Worm (Caenorhabditis elegans) whole organism, young adult: Measurements from ENCODE around the gene M60.4.

Experiments
- F37B4.10 ChIP-seq: fragments of 200-800 bp; sonication (Bioruptor generic); IDR thresholded peaks from 2 replicates; pipeline ENCODE4 v1.3.6; 2022; ENCODE audit warnings: missing genetic modification characterization, missing compliant biosample characterization
- F39B2.1 ChIP-seq: fragments of 200-800 bp; sonication (Bioruptor generic); IDR thresholded peaks from 2 replicates; pipeline ENCODE4 v1.3.6; 2022; ENCODE audit warnings: missing genetic modification reagents, missing genetic modification characterization, missing compliant biosample characterization
- F52B5.7 ChIP-seq: sonication (generic microtip); optimal IDR thresholded peaks from 2 replicates; lab custom pipeline; 2016; ENCODE audit warnings: mild to moderate bottlenecking, missing genetic modification characterization, missing compliant biosample characterization
- F55B11.4 ChIP-seq: sonication (generic microtip); optimal IDR thresholded peaks from 2 replicates; lab custom pipeline; 2016; ENCODE audit warnings: missing compliant biosample characterization, missing genetic modification characterization, borderline replicate concordance; ENCODE audit not compliant: insufficient read depth
- ama-1 ChIP-seq, 3 experiments: fragments of 150-350 bp in 1 of 3; sonication (generic microtip) in 2 of 3; optimal IDR thresholded peaks; 2 replicates each; lab custom pipeline; 2014 to 2018; ENCODE audit warnings: missing biosample characterization in 2 of 3, missing genetic modification characterization in 2 of 3, missing genetic modification reagents in 2 of 3
- ceh-100 ChIP-seq: fragments of 200-800 bp; sonication (Bioruptor generic); IDR thresholded peaks from 2 replicates; pipeline ENCODE4 v1.3.6; 2022; ENCODE audit warnings: missing genetic modification reagents, missing genetic modification characterization, missing compliant biosample characterization
- egl-44 ChIP-seq: fragments of 200-800 bp; sonication (Bioruptor generic); IDR thresholded peaks from 2 replicates; pipeline ENCODE4 v1.3.6; 2022; ENCODE audit warnings: missing genetic modification reagents, missing genetic modification characterization, missing compliant biosample characterization
- lin-54 ChIP-seq: fragments of 200-800 bp; sonication (Bioruptor generic); optimal IDR thresholded peaks from 2 replicates; lab custom pipeline; 2018; ENCODE audit warnings: mild to moderate bottlenecking, missing genetic modification characterization, missing compliant biosample characterization
- madf-6 ChIP-seq: fragments of 200-800 bp; sonication (Bioruptor generic); IDR thresholded peaks from 2 replicates; pipeline ENCODE4 v1.3.6; 2022; ENCODE audit warnings: missing genetic modification reagents, missing genetic modification characterization, missing compliant biosample characterization
- nhr-90 ChIP-seq: sonication (generic microtip); optimal IDR thresholded peaks from 2 replicates; lab custom pipeline; 2016; ENCODE audit warnings: missing genotype, mild to moderate bottlenecking, missing genetic modification characterization, missing compliant biosample characterization
- unc-62 ChIP-seq: fragments of 150-350 bp; optimal IDR thresholded peaks from 2 replicates; lab custom pipeline; 2014; ENCODE audit warnings: missing biosample characterization, missing genetic modification reagents, missing genetic modification characterization

DNA sequence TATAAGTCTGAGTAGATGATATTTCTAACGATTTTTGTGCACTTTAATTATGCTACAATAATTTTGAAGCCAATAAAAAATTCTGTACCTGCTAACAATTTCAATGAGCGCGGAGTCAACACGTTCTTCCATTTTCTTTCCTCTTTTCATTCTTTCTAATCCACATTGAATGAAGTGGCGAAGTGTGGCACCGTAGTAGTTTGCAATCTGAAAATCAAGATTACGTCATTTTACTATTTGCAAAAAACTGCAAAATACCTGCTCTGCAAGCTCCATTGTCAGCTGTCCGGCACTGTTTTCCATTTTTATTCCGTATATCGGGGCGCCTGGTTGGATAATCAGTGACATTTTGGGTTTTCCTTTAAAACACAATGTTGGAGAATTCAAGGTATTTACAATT is 6.9 kb downstream of the M60.4 start:
- no peak for TF ChIP-seq F39B2.1 (GFP tag; lab: Robert Waterston, UW)
- no peak for TF ChIP-seq ceh-100 (GFP tag; lab: Robert Waterston, UW)
- TF ChIP-seq egl-44 (GFP tag; lab: Robert Waterston, UW): no peak
- TF ChIP-seq unc-62 (GFP tag; lab: Kevin White, UChicago): no peak
- no peak for TF ChIP-seq F37B4.10 (GFP tag; lab: Robert Waterston, UW)
- TF ChIP-seq lin-54 (GFP tag; lab: Kevin White, UChicago): no peak
- no peak for TF ChIP-seq F52B5.7
- TF ChIP-seq F55B11.4: no peak
- no peak for TF ChIP-seq ama-1 (optimal IDR thresholded peaks at IDR 0.05; lab: Kevin White, UChicago)
- no peak for TF ChIP-seq ama-1 (GFP tag; optimal IDR thresholded peaks at IDR 0.05; lab: Kevin White, UChicago)
- no peak for TF ChIP-seq madf-6 (GFP tag; lab: Robert Waterston, UW)
- no peak for TF ChIP-seq nhr-90 (tag; lab: Kevin White, UChicago)
